Worm (Caenorhabditis elegans): ENCODE results near the gene pmp-1.

Gene pmp-1

DNA sequence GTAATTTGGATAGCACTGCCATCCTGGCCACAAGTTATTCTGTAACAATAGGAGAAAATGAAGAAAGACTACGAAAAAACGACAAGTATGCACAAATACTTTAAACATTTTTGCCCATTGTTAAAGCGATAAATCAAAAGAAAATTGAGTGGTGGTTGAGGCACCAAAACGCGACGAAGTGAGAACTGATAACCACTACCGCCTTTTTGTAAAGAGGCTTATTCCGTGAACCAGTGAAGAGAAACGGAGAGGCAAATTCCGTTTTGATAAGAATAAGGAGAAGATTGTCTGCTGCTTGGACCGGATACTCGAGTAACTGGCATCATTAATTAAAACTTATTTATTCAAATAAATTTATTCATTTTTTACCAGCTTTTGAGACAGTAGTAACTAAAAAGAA lies at the start of gene pmp-1:
Gene pmp-1, minus strand, starts transcription at position 39 of the 400 bp plus-strand sequence.
- TF ChIP-seq W03F9.2 (tag; optimal IDR thresholded peaks at IDR 0.05) (no peak), him-1 (tag; optimal IDR thresholded peaks at IDR 0.05) (no peak), dao-5 (tag; optimal IDR thresholded peaks at IDR 0.05) (no peak)

DNA sequence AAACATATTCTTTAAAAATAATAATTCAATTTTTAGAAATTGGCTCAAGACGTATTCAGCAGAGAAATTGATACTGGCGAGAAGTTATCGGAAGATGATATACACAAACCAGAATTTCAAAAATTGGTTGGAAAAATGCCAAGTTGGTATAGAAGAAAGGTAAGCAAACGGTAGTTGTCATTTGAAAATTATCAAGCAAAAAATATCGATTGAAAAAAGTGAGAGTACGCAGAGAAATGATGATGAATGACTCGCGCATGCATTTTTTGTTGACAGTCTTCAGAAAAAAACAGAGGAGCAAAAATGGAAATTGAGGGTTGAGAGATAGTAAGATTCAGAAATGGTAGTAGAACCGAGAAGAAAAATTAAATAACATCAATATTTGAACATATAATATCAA lies 49.4 kb upstream of the pmp-1 start:
- TF ChIP-seq W03F9.2 (tag; optimal IDR thresholded peaks at IDR 0.05) (no peak), dao-5 (tag; optimal IDR thresholded peaks at IDR 0.05) (no peak)

DNA sequence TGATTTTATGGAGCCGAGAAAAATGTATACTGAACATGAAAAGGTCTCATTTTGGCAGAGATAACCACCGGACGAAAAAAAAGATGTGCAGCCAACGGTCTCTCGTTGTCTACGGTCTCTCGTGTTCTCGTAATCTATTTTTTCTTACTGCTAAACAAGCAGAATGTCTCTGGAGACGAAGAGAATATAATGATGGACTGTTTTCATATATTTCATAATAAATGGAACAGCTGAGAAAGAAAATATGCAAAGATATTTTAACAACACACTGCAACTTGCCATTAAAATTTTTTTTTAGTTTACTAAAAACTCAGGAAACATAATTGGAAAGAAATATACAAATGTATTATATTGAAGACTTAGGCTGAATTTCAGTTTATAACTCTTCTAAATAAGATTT lies 46.5 kb upstream of the pmp-1 start:
- no peak for TF ChIP-seq dao-5 (tag; optimal IDR thresholded peaks at IDR 0.05)
- TF ChIP-seq him-1 (tag; optimal IDR thresholded peaks at IDR 0.05): no peak
- TF ChIP-seq W03F9.2 (tag; optimal IDR thresholded peaks at IDR 0.05): no peak

DNA sequence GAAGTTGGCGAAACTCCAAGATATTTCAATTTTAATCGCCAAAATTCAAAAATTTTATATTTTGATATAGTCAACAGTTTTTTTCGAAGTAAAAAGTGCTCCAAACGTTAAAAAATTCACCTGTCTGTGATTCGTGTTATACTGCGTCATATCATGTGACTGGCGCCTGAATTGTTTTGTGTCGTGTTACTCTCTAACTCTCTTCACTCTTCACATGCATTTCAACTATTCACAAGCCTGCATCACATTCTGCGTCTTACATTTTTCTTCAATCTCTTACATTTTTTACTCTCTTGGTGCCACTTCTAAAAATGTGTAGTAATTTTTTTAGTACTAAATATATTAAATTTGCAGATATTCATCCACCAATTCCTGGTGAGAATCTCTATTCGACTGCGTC lies 44.9 kb upstream of the pmp-1 start, which contains the start of gene flcn-1:
Gene flcn-1, plus strand, starts transcription at position 348 of the 400 bp plus-strand sequence.
- TF ChIP-seq W03F9.2 (tag; optimal IDR thresholded peaks at IDR 0.05) (no peak), dao-5 (tag; optimal IDR thresholded peaks at IDR 0.05) (no peak), him-1 (tag; optimal IDR thresholded peaks at IDR 0.05) (no peak)

DNA sequence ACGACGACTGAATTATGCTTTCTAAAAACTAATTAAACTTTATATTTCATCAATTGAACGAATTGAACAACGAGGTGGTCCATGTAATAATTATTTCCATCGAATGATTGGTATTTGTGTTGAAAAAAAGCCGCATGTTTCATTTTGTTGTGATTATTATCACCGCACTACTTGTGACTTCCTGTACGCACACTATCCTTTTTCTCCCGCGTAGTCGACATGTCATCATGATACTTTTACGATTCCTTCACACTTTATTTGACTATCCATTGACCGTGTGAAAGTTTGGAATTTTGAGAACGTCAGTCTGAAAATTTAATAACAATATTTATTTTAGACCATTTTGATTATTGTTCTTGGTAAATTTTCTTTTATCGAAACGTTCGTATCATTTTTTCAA lies 44.0 kb upstream of the pmp-1 start, which contains the start of gene F22D3.4:
Gene F22D3.4, minus strand, starts transcription at position 1 of the 400 bp plus-strand sequence.
- TF ChIP-seq W03F9.2 (tag; optimal IDR thresholded peaks at IDR 0.05) (no peak), him-1 (tag; optimal IDR thresholded peaks at IDR 0.05) (no peak), dao-5 (tag; optimal IDR thresholded peaks at IDR 0.05) (no peak)

DNA sequence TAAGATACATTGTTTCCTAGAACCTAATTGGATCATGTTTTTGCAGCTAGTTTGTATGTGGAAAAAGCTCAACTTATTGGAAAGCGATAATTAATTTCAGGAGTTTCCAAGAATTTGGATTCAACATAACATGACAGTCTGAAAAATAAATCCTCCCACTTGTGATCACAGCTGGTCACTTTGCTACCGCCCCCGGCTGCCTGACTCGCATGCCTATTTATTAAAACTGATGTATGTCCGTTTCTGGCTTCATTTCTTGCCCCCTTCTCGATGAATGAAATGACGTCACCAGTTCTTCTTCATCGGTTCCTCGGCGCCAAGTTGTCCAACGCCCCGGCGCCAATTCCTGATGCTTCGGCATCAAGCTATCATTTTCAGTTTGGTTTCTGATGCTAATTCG lies 43.5 kb upstream of the pmp-1 start:
- TF ChIP-seq W03F9.2 (tag; optimal IDR thresholded peaks at IDR 0.05) (no peak), dao-5 (tag; optimal IDR thresholded peaks at IDR 0.05) (no peak), him-1 (tag; optimal IDR thresholded peaks at IDR 0.05) (no peak)

DNA sequence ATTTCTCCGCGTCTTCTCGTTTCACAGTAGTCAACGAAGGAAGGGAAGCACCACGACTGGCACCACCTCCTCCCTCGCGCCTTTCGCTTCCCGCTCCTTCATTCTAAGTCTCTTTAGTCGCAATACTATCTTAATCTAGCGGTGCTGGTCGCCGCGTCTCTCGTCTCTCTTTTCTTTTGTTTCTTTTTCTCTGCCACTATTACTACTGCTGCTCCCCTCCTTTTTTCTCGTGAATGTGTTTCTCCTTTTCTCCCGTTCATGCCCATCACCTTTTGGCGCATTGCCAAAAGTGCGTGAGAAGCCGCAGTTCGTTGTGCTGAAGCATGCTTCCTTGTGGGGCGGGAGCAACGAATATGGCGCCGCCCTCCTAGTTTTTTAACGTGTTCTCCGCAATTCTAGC lies 42.9 kb upstream of the pmp-1 start:
- peak; percentile 51 for TF ChIP-seq W03F9.2 (tag; optimal IDR thresholded peaks at IDR 0.05)
- TF ChIP-seq dao-5 (tag; optimal IDR thresholded peaks at IDR 0.05): peak; percentile 26
- peak; percentile 66 for TF ChIP-seq him-1 (tag; optimal IDR thresholded peaks at IDR 0.05)

DNA sequence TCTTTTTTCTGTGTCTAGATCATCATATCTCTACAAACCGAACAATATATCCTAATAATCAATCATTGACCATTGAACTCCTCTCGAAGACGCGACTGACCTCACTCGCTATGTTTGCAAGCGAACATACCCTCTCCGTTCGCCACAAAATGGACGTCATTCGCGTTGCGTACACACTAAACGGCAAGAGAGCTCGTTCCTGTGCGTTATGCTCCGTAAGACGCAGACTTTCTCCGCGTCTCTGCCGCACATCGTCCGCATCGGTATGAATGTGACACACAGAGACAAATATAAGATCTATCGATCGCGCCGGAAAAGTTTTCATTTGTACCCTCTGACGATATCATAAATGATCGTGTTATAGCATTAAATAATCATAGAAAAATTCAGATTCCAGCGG lies 42.5 kb upstream of the pmp-1 start:
- TF ChIP-seq dao-5 (tag; optimal IDR thresholded peaks at IDR 0.05) (no peak), him-1 (tag; optimal IDR thresholded peaks at IDR 0.05) (no peak), W03F9.2 (tag; optimal IDR thresholded peaks at IDR 0.05) (no peak)

DNA sequence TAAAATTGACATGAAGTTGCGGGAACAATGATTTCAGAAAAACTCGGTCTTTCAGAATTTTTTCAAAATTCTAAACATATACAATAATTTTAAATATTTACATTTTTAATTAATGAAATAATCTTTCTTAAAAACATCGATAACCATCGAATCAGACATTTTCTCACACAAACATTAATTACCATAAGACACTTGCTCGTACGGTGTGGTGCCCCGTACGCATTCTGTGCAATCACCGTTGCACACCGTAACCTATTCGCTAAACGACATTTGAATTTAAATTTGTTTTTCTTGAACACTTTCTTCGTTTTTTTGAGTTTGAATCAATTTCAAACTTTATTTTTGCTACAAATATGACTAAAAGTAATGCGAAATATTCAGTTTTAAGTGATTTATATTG lies 40.2 kb upstream of the pmp-1 start:
- no peak for TF ChIP-seq dao-5 (tag; optimal IDR thresholded peaks at IDR 0.05)

DNA sequence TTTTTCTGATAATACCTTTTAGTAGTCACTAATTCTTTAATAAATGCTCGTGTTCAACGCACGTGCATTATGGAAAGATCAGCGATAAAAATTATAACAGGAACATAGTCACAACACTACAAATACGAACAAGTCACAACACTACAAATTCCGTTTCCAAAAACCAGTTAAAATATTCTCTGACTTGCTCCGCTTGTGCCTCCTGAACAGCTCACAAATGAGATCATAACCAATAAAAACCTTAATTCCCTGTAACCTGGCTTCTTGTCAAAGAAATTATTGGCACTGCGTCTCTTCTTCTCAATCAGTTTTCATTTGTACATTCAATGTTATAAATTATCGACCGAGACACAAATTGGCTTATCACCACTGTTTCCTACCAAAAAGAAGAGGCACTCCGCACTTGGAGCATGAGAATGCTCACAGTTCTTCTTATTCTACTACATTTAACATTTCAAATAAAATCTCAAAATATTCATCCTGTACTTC lies 35.9 kb upstream of the pmp-1 start, which contains the start of gene B0252.1:
Gene B0252.1, plus strand, starts transcription at position 318 of the 489 bp plus-strand sequence.
- TF ChIP-seq dao-5 (tag; optimal IDR thresholded peaks at IDR 0.05) (no peak), W03F9.2 (tag; optimal IDR thresholded peaks at IDR 0.05) (no peak), him-1 (tag; optimal IDR thresholded peaks at IDR 0.05) (no peak)

DNA sequence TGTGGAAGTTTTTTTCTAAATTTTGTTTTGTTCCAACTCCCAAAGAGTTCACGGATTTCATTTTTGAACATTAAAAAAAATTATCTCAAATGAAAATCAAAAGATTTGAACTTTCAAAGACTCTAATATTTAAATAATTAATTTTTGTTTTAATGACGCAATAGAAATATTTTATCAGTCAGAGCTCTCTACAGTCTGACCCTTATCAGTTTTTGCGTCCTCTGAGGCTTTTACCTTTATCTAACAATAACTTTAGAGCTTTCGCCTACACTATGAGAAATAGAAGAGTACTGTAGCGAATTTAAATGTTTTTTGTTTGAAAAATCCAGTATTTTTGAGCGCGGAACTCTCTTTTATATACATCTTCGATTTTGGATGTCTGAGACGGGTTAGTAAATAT lies 35.3 kb upstream of the pmp-1 start, which contains the start of gene B0252.5:
Gene B0252.5, minus strand, starts transcription at position 17 of the 400 bp plus-strand sequence.
- no peak for TF ChIP-seq W03F9.2 (tag; optimal IDR thresholded peaks at IDR 0.05)
- TF ChIP-seq him-1 (tag; optimal IDR thresholded peaks at IDR 0.05): no peak
- no peak for TF ChIP-seq dao-5 (tag; optimal IDR thresholded peaks at IDR 0.05)

DNA sequence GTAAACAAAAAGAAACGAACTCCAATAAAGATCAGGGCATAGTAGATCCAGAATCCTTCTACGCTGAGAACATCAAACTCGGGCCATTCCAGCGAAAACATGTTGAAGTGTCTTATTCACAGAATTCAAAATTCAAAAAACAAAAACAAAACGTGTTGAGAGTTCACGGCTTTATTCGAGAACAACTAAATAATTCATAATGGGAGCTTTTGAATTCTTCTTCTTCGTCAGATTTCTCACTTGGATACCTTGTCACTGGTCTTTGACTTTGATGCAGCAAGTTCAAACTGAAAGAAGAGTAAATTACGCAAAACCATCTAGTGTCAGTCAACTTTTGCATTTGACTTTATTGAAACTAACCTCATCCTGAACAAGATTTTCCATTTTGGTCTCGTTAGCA lies 34.2 kb upstream of the pmp-1 start, which contains the start of gene B0252.11:
Gene B0252.11, minus strand, starts transcription at position 101 of the 400 bp plus-strand sequence.
- TF ChIP-seq dao-5 (tag; optimal IDR thresholded peaks at IDR 0.05): no peak
- TF ChIP-seq W03F9.2 (tag; optimal IDR thresholded peaks at IDR 0.05): no peak
- no peak for TF ChIP-seq him-1 (tag; optimal IDR thresholded peaks at IDR 0.05)

DNA sequence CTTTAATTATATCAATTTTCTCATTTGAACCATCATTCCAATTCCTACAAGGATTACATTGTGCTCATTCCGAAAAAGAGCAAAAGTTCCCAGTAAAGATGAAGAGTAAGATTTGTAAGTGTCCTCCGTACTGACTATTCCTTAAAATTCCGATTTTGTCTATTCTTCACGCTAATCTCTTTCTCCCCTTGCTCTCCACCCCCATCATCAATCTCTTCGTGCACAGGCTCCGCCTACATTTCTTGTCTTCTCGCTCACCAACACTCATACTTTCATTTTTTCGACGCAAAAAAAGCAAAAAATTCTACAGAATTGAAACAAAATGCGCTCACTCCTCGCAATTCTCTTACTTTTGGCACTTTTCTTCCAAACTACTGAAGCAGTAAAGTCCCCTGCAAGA lies 32.3 kb upstream of the pmp-1 start, which contains the start of gene B0252.8:
Gene B0252.8, plus strand, starts transcription at position 292 of the 400 bp plus-strand sequence.
- TF ChIP-seq him-1 (tag; optimal IDR thresholded peaks at IDR 0.05): no peak
- TF ChIP-seq dao-5 (tag; optimal IDR thresholded peaks at IDR 0.05): no peak
- no peak for TF ChIP-seq W03F9.2 (tag; optimal IDR thresholded peaks at IDR 0.05)

DNA sequence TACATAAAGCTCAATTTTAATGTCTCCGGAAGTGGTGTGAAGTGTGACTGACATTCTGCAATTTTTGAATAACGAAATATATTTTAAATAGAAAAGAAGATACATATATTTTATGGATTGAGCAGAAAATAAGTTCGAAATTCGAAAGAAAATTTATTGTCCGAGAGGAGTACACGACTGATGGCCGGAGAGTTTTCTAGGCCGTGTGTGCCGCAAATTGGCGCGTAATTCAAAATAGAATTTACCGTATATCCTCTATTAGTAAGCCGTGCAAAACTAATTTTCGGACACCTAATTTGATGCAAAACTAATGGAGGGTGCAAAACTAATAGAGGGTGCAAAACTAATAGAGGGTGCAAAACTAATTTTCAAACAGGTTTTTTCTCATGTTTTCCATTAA lies 29.8 kb upstream of the pmp-1 start, which contains the start of gene cyn-10:
Gene cyn-10, minus strand, starts transcription at position 57 of the 400 bp plus-strand sequence.
- TF ChIP-seq W03F9.2 (tag; optimal IDR thresholded peaks at IDR 0.05): peak; percentile 15
- TF ChIP-seq dao-5 (tag; optimal IDR thresholded peaks at IDR 0.05): no peak
- TF ChIP-seq him-1 (tag; optimal IDR thresholded peaks at IDR 0.05): peak; percentile 42

DNA sequence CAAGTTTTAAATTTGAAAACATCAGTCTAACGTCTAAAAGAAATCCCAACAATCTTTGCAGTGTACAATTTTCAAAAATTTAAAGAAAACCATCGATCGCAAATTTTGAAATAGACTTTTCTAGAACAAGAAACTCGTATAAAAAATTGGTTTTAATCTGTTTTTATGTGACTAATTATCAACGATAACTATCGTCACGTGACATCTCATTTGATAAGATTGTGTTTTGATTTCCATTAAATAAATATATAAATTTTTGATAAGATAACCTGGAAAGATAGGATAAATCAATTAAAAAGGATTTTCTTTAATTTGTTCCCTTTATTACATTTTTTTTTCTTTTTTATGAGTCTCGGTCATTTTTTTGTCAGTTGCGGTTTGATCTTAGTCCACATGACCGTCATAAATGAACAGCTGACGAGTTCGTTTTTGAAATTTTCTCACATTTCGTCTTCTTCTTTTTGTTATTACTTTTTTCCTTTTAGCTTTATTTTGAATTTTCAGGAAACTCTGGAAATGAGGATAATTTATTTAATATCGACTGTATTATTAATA lies 26.1 kb upstream of the pmp-1 start, which contains the start of gene asm-1:
Gene asm-1, plus strand, starts transcription at position 505 of the 555 bp plus-strand sequence.
- TF ChIP-seq him-1 (tag; optimal IDR thresholded peaks at IDR 0.05) (no peak), W03F9.2 (tag; optimal IDR thresholded peaks at IDR 0.05) (no peak), dao-5 (tag; optimal IDR thresholded peaks at IDR 0.05) (no peak)
